Worm (Caenorhabditis elegans): ENCODE results near the gene K12H6.4.
"Not testable (repeated sequence)": the region's sequence is repeated elsewhere in the genome, so short reads cannot be mapped to it uniquely, and the experiment has no call there.

Gene K12H6.4

DNA sequence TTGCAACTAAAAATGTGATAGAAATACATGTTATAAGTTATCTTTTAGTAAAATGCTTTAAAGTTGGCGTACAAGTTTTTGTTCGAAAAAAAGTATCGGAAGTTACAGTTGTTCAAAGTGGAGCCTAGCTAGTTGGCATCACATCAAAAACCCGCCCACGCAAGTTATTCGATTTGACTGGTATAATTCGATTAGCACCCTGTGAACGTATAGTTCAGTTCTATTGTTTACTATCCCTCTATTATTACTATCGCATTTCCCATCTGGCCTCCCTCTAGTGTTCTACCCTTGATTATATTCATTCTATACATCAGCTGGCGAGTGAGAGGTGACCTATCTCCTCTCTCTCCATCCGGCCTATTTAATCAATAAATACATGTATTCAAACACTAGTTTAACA, 14.9 kb upstream of the K12H6.4 start, which contains the start of gene Y110A2AL.4:
Gene Y110A2AL.4 (plus strand): TSS at position 301 of the 400 bp plus-strand sequence.
- TF ChIP-seq ztf-4 (tag; optimal IDR thresholded peaks at IDR 0.05); nhr-25 (tag; optimal IDR thresholded peaks at IDR 0.05); unc-55 (GFP tag; optimal IDR thresholded peaks at IDR 0.05): not testable (repeated sequence)

DNA sequence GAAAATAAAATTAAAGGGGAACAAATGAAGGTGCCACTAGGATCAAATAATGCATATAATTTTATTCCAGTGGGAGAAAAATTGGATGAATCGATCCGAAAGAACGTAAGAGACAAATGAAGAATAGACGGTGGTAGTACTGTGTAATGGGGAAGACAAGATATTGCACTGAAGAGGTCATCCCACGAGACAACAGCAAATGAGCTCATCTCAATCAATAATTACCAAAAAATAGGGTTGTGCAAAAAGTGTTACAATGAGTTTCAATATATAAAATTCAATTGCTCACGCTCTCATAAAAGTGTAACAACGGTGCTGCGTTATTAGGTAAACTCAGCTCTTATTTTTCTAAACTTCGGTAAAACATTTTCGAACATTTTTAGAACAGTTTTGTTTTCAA, 12.8 kb upstream of the K12H6.4 start, which contains the start of gene K12H6.7:
Gene K12H6.7 (minus strand): TSS at position 101 of the 400 bp plus-strand sequence.
- no peak for TF ChIP-seq lin-13 (GFP tag; optimal IDR thresholded peaks at IDR 0.05)
- TF ChIP-seq skn-1 (tag; optimal IDR thresholded peaks at IDR 0.05), result no peak
- TF ChIP-seq F13H6.1 (tag; optimal IDR thresholded peaks at IDR 0.05), result no peak
- TF ChIP-seq mbf-1 (tag; optimal IDR thresholded peaks at IDR 0.05), result no peak
- no peak for TF ChIP-seq nhr-6 (tag; optimal IDR thresholded peaks at IDR 0.05)
- TF ChIP-seq nhr-11 (tag; optimal IDR thresholded peaks at IDR 0.05), result no peak
- TF ChIP-seq egl-27 (tag; optimal IDR thresholded peaks at IDR 0.05), result no peak
- TF ChIP-seq nhr-23 (tag; optimal IDR thresholded peaks at IDR 0.05), result no peak
- no peak for TF ChIP-seq elt-3 (tag; optimal IDR thresholded peaks at IDR 0.05)
- no peak for TF ChIP-seq fos-1 (tag; optimal IDR thresholded peaks at IDR 0.05)
- no peak for TF ChIP-seq ceh-16 (tag; optimal IDR thresholded peaks at IDR 0.05)
- TF ChIP-seq lsy-2 (tag; optimal IDR thresholded peaks at IDR 0.05), result no peak

DNA sequence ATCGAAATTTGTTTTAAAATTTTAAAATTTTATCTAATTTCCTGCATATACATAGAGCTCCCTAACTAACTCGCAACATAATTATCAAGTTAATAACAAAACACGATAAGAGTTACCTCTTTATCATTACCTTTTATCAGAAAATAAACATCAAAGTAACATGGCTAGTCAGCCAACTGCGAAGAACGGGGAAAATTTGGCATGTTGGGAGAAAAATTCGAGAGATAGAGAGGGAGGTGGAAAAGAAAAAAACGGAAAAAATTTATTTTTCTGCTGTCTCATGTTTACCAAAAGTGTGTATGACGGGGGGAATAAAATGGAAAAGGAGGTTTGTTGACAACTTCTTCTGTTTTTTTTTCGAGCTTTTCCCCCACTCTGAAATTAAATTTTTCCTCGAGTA, 10.0 kb upstream of the K12H6.4 start:
- TF ChIP-seq nhr-6 (tag; optimal IDR thresholded peaks at IDR 0.05) (no peak), lin-39 (tag; optimal IDR thresholded peaks at IDR 0.05) (no peak), ZK546.5 (tag; optimal IDR thresholded peaks at IDR 0.05) (no peak), sma-9 (GFP tag; optimal IDR thresholded peaks at IDR 0.05) (peak; percentile 11), sma-9 (tag; optimal IDR thresholded peaks at IDR 0.05) (no peak), nhr-237 (tag; optimal IDR thresholded peaks at IDR 0.05) (no peak), nhr-23 (tag; optimal IDR thresholded peaks at IDR 0.05) (no peak), skn-1 (tag; optimal IDR thresholded peaks at IDR 0.05) (peak; percentile 51), mdl-1 (tag; optimal IDR thresholded peaks at IDR 0.05) (no peak), fos-1 (tag; optimal IDR thresholded peaks at IDR 0.05) (peak; percentile 87), egl-27 (tag; optimal IDR thresholded peaks at IDR 0.05) (no peak), nhr-25 (tag; optimal IDR thresholded peaks at IDR 0.05) (no peak)

DNA sequence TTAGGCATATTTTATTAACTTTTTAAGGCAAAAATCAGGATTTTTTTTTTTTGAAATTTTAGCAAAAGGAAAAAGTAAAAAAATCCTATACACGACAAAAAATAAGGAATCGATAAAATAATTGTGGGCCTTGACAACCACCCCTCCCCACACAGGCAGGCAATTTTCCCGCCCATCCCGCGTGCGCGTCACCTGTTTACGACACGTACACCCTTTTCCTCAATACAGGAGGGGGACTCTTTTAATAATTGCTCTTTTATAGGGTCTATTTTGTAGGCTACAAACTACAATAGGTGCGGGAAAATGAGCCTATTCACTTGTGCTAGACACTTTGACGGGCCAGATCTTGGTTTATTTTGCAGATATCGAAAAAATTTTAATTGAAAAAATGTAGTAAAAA, 8.5 kb upstream of the K12H6.4 start:
- no peak for TF ChIP-seq skn-1 (tag; optimal IDR thresholded peaks at IDR 0.05)

DNA sequence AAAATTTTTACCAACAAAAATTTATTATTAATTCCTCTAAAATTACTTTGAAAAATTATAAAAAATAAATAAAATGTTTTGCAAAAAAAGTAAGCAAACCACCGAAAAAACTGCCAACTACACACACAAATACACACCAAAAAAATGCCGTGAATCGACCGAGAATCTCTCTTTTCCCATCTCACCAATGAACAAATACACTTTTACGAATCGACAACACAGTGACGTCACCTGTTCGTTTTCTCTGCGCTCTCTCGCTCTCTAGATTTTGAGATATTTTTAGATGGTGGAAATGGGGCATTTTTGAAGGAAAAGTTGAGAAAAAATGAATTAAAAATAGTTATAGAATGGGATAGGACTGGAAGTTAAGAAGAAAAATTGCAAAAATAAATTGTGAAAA, 8.0 kb upstream of the K12H6.4 start:
- TF ChIP-seq nhr-129 (tag; optimal IDR thresholded peaks at IDR 0.05) (peak; percentile 58), ZK546.5 (tag; optimal IDR thresholded peaks at IDR 0.05) (no peak), nhr-11 (tag; optimal IDR thresholded peaks at IDR 0.05) (no peak), unc-39 (tag; optimal IDR thresholded peaks at IDR 0.05) (no peak), fos-1 (tag; optimal IDR thresholded peaks at IDR 0.05) (peak; percentile 9), unc-55 (GFP tag; optimal IDR thresholded peaks at IDR 0.05) (peak; percentile 34), mdl-1 (tag; optimal IDR thresholded peaks at IDR 0.05) (no peak), nhr-77 (tag; optimal IDR thresholded peaks at IDR 0.05) (no peak), blmp-1 (tag; optimal IDR thresholded peaks at IDR 0.05; ENCODE audit: insufficient read depth) (no peak), sma-9 (GFP tag; optimal IDR thresholded peaks at IDR 0.05) (peak; percentile 54), sma-9 (tag; optimal IDR thresholded peaks at IDR 0.05) (no peak), lsy-2 (tag; optimal IDR thresholded peaks at IDR 0.05) (peak in 1 of 2 experiments; percentile 54), ztf-11 (tag; optimal IDR thresholded peaks at IDR 0.05) (no peak), unc-62 (GFP tag; optimal IDR thresholded peaks at IDR 0.05) (no peak), peb-1 (tag; optimal IDR thresholded peaks at IDR 0.05) (no peak), nhr-23 (tag; optimal IDR thresholded peaks at IDR 0.05) (no peak), ceh-82 (tag; optimal IDR thresholded peaks at IDR 0.05) (no peak), nhr-237 (tag; optimal IDR thresholded peaks at IDR 0.05) (no peak), Y55F3AM.14 (GFP tag; optimal IDR thresholded peaks at IDR 0.05) (no peak), sem-4 (tag; optimal IDR thresholded peaks at IDR 0.05) (no peak), aly-2 (tag; optimal IDR thresholded peaks at IDR 0.05) (no peak), F13H6.1 (tag; optimal IDR thresholded peaks at IDR 0.05) (peak; percentile 22), gmeb-1 (tag; optimal IDR thresholded peaks at IDR 0.05) (peak; percentile 14), ztf-4 (tag; optimal IDR thresholded peaks at IDR 0.05) (no peak), lin-39 (tag; optimal IDR thresholded peaks at IDR 0.05) (no peak), crh-2 (tag; optimal IDR thresholded peaks at IDR 0.05) (peak; percentile 24), ztf-1 (GFP tag; conservative IDR thresholded peaks at IDR 0.05) (no peak), alr-1 (tag; optimal IDR thresholded peaks at IDR 0.05) (no peak), C34F6.9 (tag; optimal IDR thresholded peaks at IDR 0.05) (peak; percentile 46)
